Worm (Caenorhabditis elegans): ENCODE results near the gene ttr-23.

Gene ttr-23

ce11 chrV:10589774-10590528 is at the start of gene ttr-23:
Gene ttr-23, minus strand, starts transcription at chrV:10589860.
- TF ChIP-seq him-1 (tag; optimal IDR thresholded peaks at IDR 0.05) (no peak), dao-5 (tag; optimal IDR thresholded peaks at IDR 0.05) (no peak), W03F9.2 (tag; optimal IDR thresholded peaks at IDR 0.05) (no peak)

ce11 chrV:10635722-10636121 is 46.1 kb upstream of the ttr-23 start, which contains the start of gene kvs-2:
Gene kvs-2, plus strand, starts transcription at chrV:10636022.
- TF ChIP-seq dao-5 (tag; optimal IDR thresholded peaks at IDR 0.05) (no peak), W03F9.2 (tag; optimal IDR thresholded peaks at IDR 0.05) (no peak), him-1 (tag; optimal IDR thresholded peaks at IDR 0.05) (no peak)

- TF ChIP-seq him-1 (tag; optimal IDR thresholded peaks at IDR 0.05) = no peak
- TF ChIP-seq dao-5 (tag; optimal IDR thresholded peaks at IDR 0.05) = no peak
- no peak for TF ChIP-seq W03F9.2 (tag; optimal IDR thresholded peaks at IDR 0.05)
Observed at ce11 chrV:10632758-10633157, 43.1 kb upstream of the ttr-23 start, which contains the start of gene mab-23. Gene mab-23, plus strand, starts transcription at chrV:10633058.

- TF ChIP-seq him-1 (tag; optimal IDR thresholded peaks at IDR 0.05) (no peak), W03F9.2 (tag; optimal IDR thresholded peaks at IDR 0.05) (no peak), dao-5 (tag; optimal IDR thresholded peaks at IDR 0.05) (no peak)
Observed at ce11 chrV:10630497-10630896, 40.8 kb upstream of the ttr-23 start.

- TF ChIP-seq him-1 (tag; optimal IDR thresholded peaks at IDR 0.05) (no peak), dao-5 (tag; optimal IDR thresholded peaks at IDR 0.05) (no peak), W03F9.2 (tag; optimal IDR thresholded peaks at IDR 0.05) (no peak)
Observed at ce11 chrV:10615496-10615895, 25.8 kb upstream of the ttr-23 start, which contains the start of gene H09F14.1. Gene H09F14.1, minus strand, starts transcription at chrV:10615596.

- TF ChIP-seq him-1 (tag; optimal IDR thresholded peaks at IDR 0.05) (no peak), W03F9.2 (tag; optimal IDR thresholded peaks at IDR 0.05) (no peak), dao-5 (tag; optimal IDR thresholded peaks at IDR 0.05) (no peak)
Observed at ce11 chrV:10602051-10602937, 12.6 kb upstream of the ttr-23 start, which contains the start of gene H27A22.1. Gene H27A22.1, plus strand, starts transcription at chrV:10602555.

- TF ChIP-seq W03F9.2 (tag; optimal IDR thresholded peaks at IDR 0.05) = no peak
- no peak for TF ChIP-seq dao-5 (tag; optimal IDR thresholded peaks at IDR 0.05)
- TF ChIP-seq him-1 (tag; optimal IDR thresholded peaks at IDR 0.05) = no peak
Observed at ce11 chrV:10598670-10599154, 9.1 kb upstream of the ttr-23 start, which contains the start of gene scpl-4. Gene scpl-4, plus strand, starts transcription at chrV:10599104.

ce11 chrV:10597234-10597633 is 7.6 kb upstream of the ttr-23 start, which contains the start of gene T21C9.13:
Gene T21C9.13, plus strand, starts transcription at chrV:10597266.
- no peak for TF ChIP-seq W03F9.2 (tag; optimal IDR thresholded peaks at IDR 0.05)
- TF ChIP-seq him-1 (tag; optimal IDR thresholded peaks at IDR 0.05) = no peak
- TF ChIP-seq dao-5 (tag; optimal IDR thresholded peaks at IDR 0.05) = no peak

ce11 chrV:10594810-10595209 is 5.2 kb upstream of the ttr-23 start, which contains the start of gene T21C9.11:
Gene T21C9.11, minus strand, starts transcription at chrV:10594910.
- TF ChIP-seq him-1 (tag; optimal IDR thresholded peaks at IDR 0.05) (no peak), W03F9.2 (tag; optimal IDR thresholded peaks at IDR 0.05) (no peak), dao-5 (tag; optimal IDR thresholded peaks at IDR 0.05) (no peak)

- TF ChIP-seq him-1 (tag; optimal IDR thresholded peaks at IDR 0.05) (no peak), W03F9.2 (tag; optimal IDR thresholded peaks at IDR 0.05) (no peak), dao-5 (tag; optimal IDR thresholded peaks at IDR 0.05) (no peak)
Observed at ce11 chrV:10592479-10592878, 2.8 kb upstream of the ttr-23 start, which contains the start of gene T21C9.9. Gene T21C9.9, minus strand, starts transcription at chrV:10592579.

- TF ChIP-seq him-1 (tag; optimal IDR thresholded peaks at IDR 0.05) = no peak
- no peak for TF ChIP-seq W03F9.2 (tag; optimal IDR thresholded peaks at IDR 0.05)
- no peak for TF ChIP-seq dao-5 (tag; optimal IDR thresholded peaks at IDR 0.05)
Observed at ce11 chrV:10588694-10589093, 966 bp downstream of the ttr-23 start, which contains the start of gene srg-32. Gene srg-32, minus strand, starts transcription at chrV:10588794.

ce11 chrV:10581837-10582300 is 7.8 kb downstream of the ttr-23 start, which contains the start of gene T21C9.6:
Gene T21C9.6, plus strand, starts transcription at chrV:10581887.
- no peak for TF ChIP-seq him-1 (tag; optimal IDR thresholded peaks at IDR 0.05)
- TF ChIP-seq W03F9.2 (tag; optimal IDR thresholded peaks at IDR 0.05) = no peak
- TF ChIP-seq dao-5 (tag; optimal IDR thresholded peaks at IDR 0.05) = no peak

- TF ChIP-seq W03F9.2 (tag; optimal IDR thresholded peaks at IDR 0.05) = no peak
Observed at ce11 chrV:10580638-10581037, 9.0 kb downstream of the ttr-23 start.
